Fruit fly (Drosophila melanogaster) whole organism, embryonic: ENCODE results near the gene CG8369.

Experiments
- Asciz ChIP-seq: fragments of 200-800 bp; sonication (Bioruptor generic); optimal IDR thresholded peaks from 2 replicates; lab custom pipeline; 2017; ENCODE audit warnings: missing biosample characterization, mild to moderate bottlenecking, missing genetic modification characterization, missing genetic modification reagents
- B-H2 ChIP-seq: fragments of 200-800 bp; sonication (Bioruptor generic); optimal IDR thresholded peaks from 2 replicates; lab custom pipeline; 2018; ENCODE audit warnings: missing biosample characterization, mild to moderate bottlenecking, missing genetic modification characterization
- BEAF-32 ChIP-seq: fragments of 200-800 bp; sonication (Bioruptor generic); optimal IDR thresholded peaks from 3 replicates; lab custom pipeline; 2017; ENCODE audit warnings: missing biosample characterization, missing genetic modification characterization, mild to moderate bottlenecking, moderate library complexity, missing genetic modification reagents
- CG10209 ChIP-seq: fragments of 200-800 bp; sonication (Bioruptor generic); optimal IDR thresholded peaks from 3 replicates; lab custom pipeline; 2017; ENCODE audit warnings: missing biosample characterization, mild to moderate bottlenecking, missing genetic modification characterization, missing genetic modification reagents
- CG10321 ChIP-seq: fragments of 200-800 bp; sonication (Bioruptor generic); IDR thresholded peaks from 2 replicates; pipeline ENCODE4 v1.3.6; 2022; ENCODE audit warnings: missing biosample characterization, missing genetic modification characterization
- CG10979 ChIP-seq: fragments of 200-800 bp; sonication (Bioruptor generic); optimal IDR thresholded peaks from 2 replicates; lab custom pipeline; 2018; ENCODE audit warnings: missing biosample characterization, mild to moderate bottlenecking, missing genetic modification characterization, moderate library complexity
- CG11398 ChIP-seq: fragments of 200-800 bp; sonication (Bioruptor generic); optimal IDR thresholded peaks from 2 replicates; lab custom pipeline; 2016; ENCODE audit warnings: missing biosample characterization, missing genetic modification characterization
- CG1233 ChIP-seq: fragments of 200-800 bp; sonication (Bioruptor generic); optimal IDR thresholded peaks from 4 replicates; lab custom pipeline; 2018; ENCODE audit warnings: missing biosample characterization, mild to moderate bottlenecking, missing genetic modification characterization
- CG17829 ChIP-seq: fragments of 200-800 bp; optimal IDR thresholded peaks from 2 replicates; lab custom pipeline; 2019; ENCODE audit warnings: missing biosample characterization, mild to moderate bottlenecking, missing genetic modification characterization, moderate library complexity
- CG18262 ChIP-seq: fragments of 200-800 bp; optimal IDR thresholded peaks from 3 replicates; lab custom pipeline; 2019; ENCODE audit warnings: missing biosample characterization, mild to moderate bottlenecking, missing genetic modification characterization, moderate library complexity
- CG3163 ChIP-seq: fragments of 200-800 bp; sonication (Bioruptor generic); optimal IDR thresholded peaks from 3 replicates; lab custom pipeline; 2016; ENCODE audit warnings: missing biosample characterization, missing genetic modification characterization
- CG33557 ChIP-seq: fragments of 200-800 bp; sonication (Bioruptor generic); optimal IDR thresholded peaks from 2 replicates; lab custom pipeline; 2019; ENCODE audit warnings: missing biosample characterization, mild to moderate bottlenecking, missing genetic modification characterization, moderate library complexity
- CG42726 ChIP-seq: fragments of 200-800 bp; sonication (Bioruptor generic); IDR thresholded peaks from 2 replicates; pipeline ENCODE4 v1.3.6; 2022; ENCODE audit warnings: missing biosample characterization, missing genetic modification characterization; ENCODE audit not compliant: partially characterized antibody
- CG5953 ChIP-seq: fragments of 200-800 bp; sonication (Bioruptor generic); IDR thresholded peaks from 2 replicates; pipeline ENCODE4 v1.3.6; 2022; ENCODE audit warnings: missing biosample characterization, missing genetic modification characterization
- CG6765 ChIP-seq: fragments of 200-800 bp; sonication (Bioruptor generic); optimal IDR thresholded peaks from 3 replicates; lab custom pipeline; 2017; ENCODE audit warnings: missing biosample characterization, mild to moderate bottlenecking, missing genetic modification characterization
- CG6791 ChIP-seq: fragments of 200-800 bp; sonication (Bioruptor generic); IDR thresholded peaks from 3 replicates; pipeline ENCODE4 v1.3.6; 2022; ENCODE audit warnings: missing biosample characterization, missing genetic modification characterization; ENCODE audit not compliant: partially characterized antibody
- CG6813 ChIP-seq: fragments of 200-800 bp; sonication (Bioruptor generic); optimal IDR thresholded peaks from 2 replicates; lab custom pipeline; 2017; ENCODE audit warnings: missing biosample characterization, missing genetic modification characterization, mild to moderate bottlenecking, moderate library complexity, missing genetic modification reagents
- CG7372 ChIP-seq: fragments of 200-800 bp; sonication (Bioruptor generic); IDR thresholded peaks from 2 replicates; pipeline ENCODE4 v1.3.6; 2022; ENCODE audit warnings: missing biosample characterization, missing genetic modification characterization
- CG8281 ChIP-seq: fragments of 200-800 bp; sonication (Bioruptor generic); optimal IDR thresholded peaks from 2 replicates; lab custom pipeline; 2018; ENCODE audit warnings: missing biosample characterization, mild to moderate bottlenecking, missing genetic modification characterization, moderate library complexity
- CG9876 ChIP-seq: fragments of 200-800 bp; sonication (Bioruptor generic); optimal IDR thresholded peaks from 2 replicates; lab custom pipeline; 2016; ENCODE audit warnings: missing biosample characterization, missing genetic modification characterization
- Dref ChIP-seq: fragments of 200-800 bp; sonication (Bioruptor generic); IDR thresholded peaks from 2 replicates; pipeline ENCODE4 v1.3.6; 2022; ENCODE audit warnings: missing biosample characterization, missing genetic modification characterization
- Eip74EF ChIP-seq, 2 experiments: fragments of 200-800 bp in 1 of 2; fragments of >200 bp in 1 of 2; sonication (Bioruptor generic) in 1 of 2; optimal IDR thresholded peaks; 2 replicates each; lab custom pipeline; 2017 to 2019; ENCODE audit warnings: missing biosample characterization in 2 of 2, missing genetic modification characterization in 2 of 2, mild to moderate bottlenecking in 1 of 2, moderate library complexity in 1 of 2
- HmgZ ChIP-seq: fragments of 200-800 bp; sonication (Bioruptor generic); optimal IDR thresholded peaks from 2 replicates; lab custom pipeline; 2018; ENCODE audit warnings: missing biosample characterization, mild to moderate bottlenecking, missing genetic modification characterization
- Hr3 ChIP-seq: fragments of 200-800 bp; sonication (Bioruptor generic); optimal IDR thresholded peaks from 3 replicates; lab custom pipeline; 2016; ENCODE audit warnings: missing biosample characterization, missing genetic modification characterization
- Meics ChIP-seq: fragments of 200-800 bp; sonication (Bioruptor generic); optimal IDR thresholded peaks from 2 replicates; lab custom pipeline; 2017; ENCODE audit warnings: missing biosample characterization, mild to moderate bottlenecking, missing genetic modification characterization
- Neu2 ChIP-seq: fragments of 200-800 bp; sonication (Bioruptor generic); optimal IDR thresholded peaks from 3 replicates; lab custom pipeline; 2016; ENCODE audit warnings: missing biosample characterization, missing genetic modification characterization, borderline replicate concordance
- Usf ChIP-seq: fragments of 200-800 bp; sonication (Bioruptor generic); optimal IDR thresholded peaks from 2 replicates; lab custom pipeline; 2017; ENCODE audit warnings: missing genotype, missing biosample characterization, missing genetic modification characterization
- abd-A ChIP-seq: fragments of 200-800 bp; sonication (Bioruptor generic); optimal IDR thresholded peaks from 3 replicates; lab custom pipeline; 2019; ENCODE audit warnings: missing biosample characterization, mild to moderate bottlenecking, missing genetic modification characterization, moderate library complexity
- ara ChIP-seq: fragments of 200-800 bp; sonication (Bioruptor generic); IDR thresholded peaks from 2 replicates; pipeline ENCODE4 v1.3.6; 2022; ENCODE audit warnings: missing biosample characterization, missing genetic modification characterization
- caup ChIP-seq: fragments of 200-800 bp; sonication (Bioruptor generic); optimal IDR thresholded peaks from 3 replicates; lab custom pipeline; 2017; ENCODE audit warnings: missing biosample characterization, mild to moderate bottlenecking, missing genetic modification characterization, moderate library complexity; ENCODE audit not compliant: severe bottlenecking
- chif ChIP-seq, 2 experiments: fragments of 200-800 bp; sonication (Bioruptor generic); optimal IDR thresholded peaks; 3 replicates each; lab custom pipeline; 2016; ENCODE audit warnings: missing biosample characterization in 2 of 2, missing genetic modification characterization in 2 of 2
- crc ChIP-seq: fragments of 200-800 bp; sonication (Bioruptor generic); optimal IDR thresholded peaks from 2 replicates; lab custom pipeline; 2016; ENCODE audit warnings: missing biosample characterization, missing genetic modification characterization
- crp ChIP-seq, 2 experiments: fragments of 200-800 bp; sonication (Bioruptor generic); optimal IDR thresholded peaks; 2 replicates in 1 of 2; 3 replicates in 1 of 2; lab custom pipeline; 2017; ENCODE audit warnings: missing biosample characterization in 2 of 2, missing genetic modification characterization in 2 of 2, mild to moderate bottlenecking in 1 of 2, moderate library complexity in 1 of 2
- cwo ChIP-seq: fragments of 200-800 bp; sonication (Bioruptor generic); optimal IDR thresholded peaks from 3 replicates; lab custom pipeline; 2017; ENCODE audit warnings: missing biosample characterization, missing genetic modification characterization, mild to moderate bottlenecking, moderate library complexity, missing genetic modification reagents
- fd64A ChIP-seq: fragments of 200-800 bp; sonication (Bioruptor generic); optimal IDR thresholded peaks from 3 replicates; lab custom pipeline; 2018; ENCODE audit warnings: missing biosample characterization, mild to moderate bottlenecking, missing genetic modification characterization
- lab ChIP-seq: fragments of 200-800 bp; sonication (Bioruptor generic); optimal IDR thresholded peaks from 3 replicates; lab custom pipeline; 2017; ENCODE audit warnings: missing biosample characterization, missing genetic modification characterization, mild to moderate bottlenecking, moderate library complexity, missing genetic modification reagents
- maf-S ChIP-seq: fragments of 200-800 bp; sonication (Bioruptor generic); optimal IDR thresholded peaks from 2 replicates; lab custom pipeline; 2016; ENCODE audit warnings: missing biosample characterization, missing genetic modification characterization
- nmo ChIP-seq: fragments of 200-800 bp; sonication (Bioruptor generic); optimal IDR thresholded peaks from 2 replicates; lab custom pipeline; 2018; ENCODE audit warnings: missing biosample characterization, mild to moderate bottlenecking, missing genetic modification characterization, moderate library complexity
- peb ChIP-seq: fragments of 200-800 bp; sonication (Bioruptor generic); IDR thresholded peaks from 2 replicates; pipeline ENCODE4 v1.3.6; 2022; ENCODE audit warnings: missing biosample characterization, missing genetic modification characterization
- pros ChIP-seq: fragments of 200-800 bp; sonication (Bioruptor generic); optimal IDR thresholded peaks from 3 replicates; lab custom pipeline; 2019; ENCODE audit warnings: missing biosample characterization, mild to moderate bottlenecking, missing genetic modification characterization, moderate library complexity
- ranshi ChIP-seq: fragments of 200-800 bp; sonication (Bioruptor generic); IDR thresholded peaks from 2 replicates; pipeline ENCODE4 v1.3.6; 2022; ENCODE audit warnings: missing biosample characterization, missing genetic modification characterization
- sens ChIP-seq: fragments of 200-800 bp; sonication (Bioruptor generic); peaks from one replicate; lab custom pipeline; 2016; ENCODE audit warnings: missing biosample characterization, missing genetic modification characterization
- sisA ChIP-seq: fragments of 200-800 bp; sonication (Bioruptor generic); IDR thresholded peaks from 2 replicates; pipeline ENCODE4 v1.3.6; 2022; ENCODE audit warnings: missing biosample characterization, missing genetic modification characterization
- so ChIP-seq: fragments of 200-800 bp; sonication (Bioruptor generic); IDR thresholded peaks from 3 replicates; pipeline ENCODE4 v1.3.6; 2022; ENCODE audit warnings: missing biosample characterization, missing genetic modification characterization
- tin ChIP-seq: fragments of 200-800 bp; sonication (Bioruptor generic); optimal IDR thresholded peaks from 3 replicates; lab custom pipeline; 2016; ENCODE audit warnings: missing biosample characterization, missing genetic modification characterization
- tll ChIP-seq, 2 experiments: fragments of 200-800 bp in 1 of 2; fragments of >200 bp in 1 of 2; sonication (Bioruptor generic) in 1 of 2; optimal IDR thresholded peaks; 2 replicates each; lab custom pipeline; 2017 to 2019; ENCODE audit warnings: missing biosample characterization in 2 of 2, missing genetic modification characterization in 2 of 2, mild to moderate bottlenecking in 1 of 2, moderate library complexity in 1 of 2
- tx ChIP-seq: fragments of 200-800 bp; sonication (Bioruptor generic); optimal IDR thresholded peaks from 2 replicates; lab custom pipeline; 2016; ENCODE audit warnings: missing biosample characterization, missing genetic modification characterization

CG8369 gene

DNA sequence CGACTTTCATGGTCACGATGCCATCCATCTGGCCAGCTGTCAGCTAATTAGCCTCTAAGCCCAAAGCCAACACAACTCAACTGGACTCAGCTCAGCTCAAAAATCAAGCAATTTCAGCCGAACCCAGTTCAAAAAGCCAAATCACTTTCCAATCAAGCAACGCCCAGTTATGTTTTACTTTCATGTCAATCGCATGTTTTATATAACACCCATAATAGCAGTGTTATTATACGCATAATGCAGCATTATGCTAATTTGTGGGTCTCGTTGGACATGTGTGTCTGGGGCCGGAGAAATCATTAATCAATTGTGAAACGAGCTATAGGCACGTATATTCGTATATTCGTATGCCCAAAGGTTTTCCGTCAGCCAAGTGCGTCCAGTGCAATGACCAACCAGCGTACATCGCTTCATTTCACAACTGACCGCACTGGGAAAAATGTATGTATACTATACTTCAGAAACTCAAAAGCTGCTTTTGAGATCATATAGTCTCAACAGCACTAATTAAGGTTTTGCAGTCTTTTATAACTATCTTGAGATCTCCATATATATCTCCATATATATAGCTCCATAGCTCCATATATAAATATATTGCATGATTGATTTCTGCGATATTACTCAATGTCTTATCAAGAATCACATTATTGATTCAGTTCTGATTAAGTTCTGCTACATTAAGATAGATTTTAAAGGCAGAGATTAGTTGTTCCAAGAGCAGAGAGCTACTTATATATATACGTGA, 34.1 kb upstream of the CG8369 start (continued):
- no peak for TF ChIP-seq CG6791
- TF ChIP-seq peb (GFP tag; lab: Robert Waterston, UW), result no peak
- peak; percentile 80 for TF ChIP-seq sens (GFP tag; lab: Kevin White, UChicago)
- TF ChIP-seq crp (GFP tag; optimal IDR thresholded peaks at IDR 0.05; lab: Kevin White, UChicago), result no peak
- TF ChIP-seq Asciz (GFP tag; lab: Kevin White, UChicago), result peak; percentile 9
- TF ChIP-seq CG10979 (tag; lab: Kevin White, UChicago), result peak; percentile 44
- TF ChIP-seq nmo (GFP tag; lab: Kevin White, UChicago), result peak; percentile 29
- TF ChIP-seq ranshi (GFP tag; lab: Robert Waterston, UW), result no peak
- TF ChIP-seq sisA, result no peak
- TF ChIP-seq tll (GFP tag; optimal IDR thresholded peaks at IDR 0.05; lab: Kevin White, UChicago), result no peak
- no peak for TF ChIP-seq crc (GFP tag; lab: Kevin White, UChicago)
- TF ChIP-seq CG5953 (GFP tag; lab: Robert Waterston, UW), result no peak
- no peak for TF ChIP-seq CG7372 (GFP tag; lab: Robert Waterston, UW)
- no peak for TF ChIP-seq B-H2 (GFP tag; lab: Kevin White, UChicago)
- TF ChIP-seq CG18262 (tag; lab: Kevin White, UChicago), result peak; percentile 25
- TF ChIP-seq tin (GFP tag; lab: Kevin White, UChicago), result no peak
- TF ChIP-seq CG33557, result no peak
- no peak for TF ChIP-seq Hr3 (GFP tag; lab: Kevin White, UChicago)
- TF ChIP-seq CG1233 (GFP tag; lab: Kevin White, UChicago), result no peak
- TF ChIP-seq CG8281 (tag; lab: Kevin White, UChicago), result no peak
- TF ChIP-seq tx, result no peak
- TF ChIP-seq Eip74EF (GFP tag; optimal IDR thresholded peaks at IDR 0.05; lab: Kevin White, UChicago), result no peak
- no peak for TF ChIP-seq CG10209 (GFP tag; lab: Kevin White, UChicago)
- no peak for TF ChIP-seq CG6813
- peak; percentile 5 for TF ChIP-seq CG17829
- TF ChIP-seq, all 482 proteins: peak for 18

DNA sequence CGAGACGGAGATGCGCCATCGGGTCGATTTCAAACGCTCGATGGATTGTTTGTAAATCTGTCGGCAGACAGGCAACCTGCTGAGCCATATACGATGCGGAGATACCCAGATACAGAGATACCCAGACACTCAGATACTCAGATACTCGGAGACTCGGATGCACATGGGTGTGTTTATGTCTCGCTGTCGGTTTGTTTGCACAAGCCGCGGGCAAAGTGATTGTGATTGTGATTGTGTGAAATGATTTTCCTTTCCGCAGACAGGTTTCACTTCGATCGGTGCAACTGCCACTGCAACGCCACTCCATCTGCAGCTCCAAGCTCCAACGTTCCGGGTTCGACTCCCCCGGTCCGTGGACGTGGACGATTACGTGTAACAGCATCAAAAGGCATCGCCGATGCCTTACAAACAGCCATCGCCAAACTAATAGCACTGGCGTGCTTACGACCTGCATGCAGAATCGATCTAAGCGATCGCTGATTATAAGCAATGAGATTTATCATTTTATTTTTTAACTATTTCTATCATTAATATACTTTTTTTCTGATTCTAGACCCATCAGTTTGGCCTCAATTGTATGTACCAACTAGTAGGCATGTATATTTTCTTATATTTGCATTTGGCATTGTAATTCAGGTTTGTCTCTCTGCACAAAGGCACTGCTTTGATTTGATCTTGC, 32.9 kb upstream of the CG8369 start:
- no peak for TF ChIP-seq maf-S (GFP tag; lab: Kevin White, UChicago)
- TF ChIP-seq HmgZ, result no peak
- TF ChIP-seq Meics (GFP tag; lab: Kevin White, UChicago), result no peak
- TF ChIP-seq CG42726 (GFP tag; lab: Robert Waterston, UW), result no peak
- TF ChIP-seq lab (GFP tag; lab: Kevin White, UChicago), result peak; percentile 40
- TF ChIP-seq fd64A, result no peak
- no peak for TF ChIP-seq CG3163 (GFP tag; lab: Kevin White, UChicago)
- peak; percentile 81 for TF ChIP-seq so
- TF ChIP-seq CG11398 (GFP tag; lab: Kevin White, UChicago), result no peak
- no peak for TF ChIP-seq Usf (GFP tag; lab: Kevin White, UChicago)
- TF ChIP-seq caup (GFP tag; lab: Kevin White, UChicago), result no peak
- TF ChIP-seq CG6765 (GFP tag; lab: Kevin White, UChicago), result no peak
- TF ChIP-seq pros, result no peak
- TF ChIP-seq Dref (GFP tag; lab: Robert Waterston, UW), result no peak
- no peak for TF ChIP-seq Neu2 (GFP tag; lab: Kevin White, UChicago)
- TF ChIP-seq BEAF-32 (GFP tag; lab: Kevin White, UChicago), result no peak
- TF ChIP-seq ara (GFP tag; lab: Robert Waterston, UW), result peak; percentile 82
- TF ChIP-seq cwo (GFP tag; lab: Kevin White, UChicago), result peak; percentile 18
- no peak for TF ChIP-seq CG9876 (GFP tag; lab: Kevin White, UChicago)
- TF ChIP-seq sisA, result peak; percentile 56
- TF ChIP-seq CG10321 (GFP tag; lab: Robert Waterston, UW), result no peak
- TF ChIP-seq chif (GFP tag; optimal IDR thresholded peaks at IDR 0.05; lab: Kevin White, UChicago), result peak in 1 of 2 experiments; percentile 22
- TF ChIP-seq abd-A (tag; lab: Kevin White, UChicago), result peak; percentile 11
